Worm (Caenorhabditis elegans) whole organism, young adult: ENCODE data around the gene C25E10.5.

ENCODE experiments used
- B0019.2 ChIP-seq: fragments of 200-800 bp; sonication (Bioruptor generic); conservative IDR thresholded peaks from 2 replicates; pipeline ENCODE4 v1.3.6; 2022; ENCODE audit warnings: missing genetic modification reagents, missing genetic modification characterization, missing compliant biosample characterization
- B0261.1 ChIP-seq: sonication (generic microtip); optimal IDR thresholded peaks from 2 replicates; lab custom pipeline; 2016; ENCODE audit warnings: mild to moderate bottlenecking, missing genetic modification characterization, moderate library complexity, missing compliant biosample characterization
- B0336.3 ChIP-seq: fragments of 200-800 bp; sonication (Bioruptor generic); IDR thresholded peaks from 2 replicates; pipeline ENCODE4 v1.3.6; 2022; ENCODE audit warnings: missing genetic modification characterization, missing compliant biosample characterization
- C06A6.2 ChIP-seq: fragments of 200-800 bp; sonication (Bioruptor generic); conservative IDR thresholded peaks from 2 replicates; pipeline ENCODE4 v1.3.6; 2022; ENCODE audit warnings: missing genetic modification characterization, missing compliant biosample characterization
- C17E4.6 ChIP-seq: fragments of 200-800 bp; sonication (Bioruptor generic); IDR thresholded peaks from 2 replicates; pipeline ENCODE4 v1.3.6; 2022; ENCODE audit warnings: missing genetic modification reagents, missing genetic modification characterization, missing compliant biosample characterization
- F10E7.11 ChIP-seq: sonication (generic microtip); optimal IDR thresholded peaks from 2 replicates; lab custom pipeline; 2017; ENCODE audit warnings: mild to moderate bottlenecking, missing genetic modification characterization, moderate library complexity, missing compliant biosample characterization
- F22D6.2 ChIP-seq: sonication (generic microtip); optimal IDR thresholded peaks from 2 replicates; lab custom pipeline; 2016; ENCODE audit warnings: mild to moderate bottlenecking, missing genetic modification characterization, missing compliant biosample characterization
- F49E8.2 ChIP-seq: sonication (generic microtip); optimal IDR thresholded peaks from 3 replicates; lab custom pipeline; 2017; ENCODE audit warnings: missing genetic modification characterization, mild to moderate bottlenecking, missing compliant biosample characterization, antibody characterized with exemption, moderate library complexity; ENCODE audit not compliant: insufficient read depth
- F52B5.7 ChIP-seq: sonication (generic microtip); optimal IDR thresholded peaks from 2 replicates; lab custom pipeline; 2016; ENCODE audit warnings: mild to moderate bottlenecking, missing genetic modification characterization, missing compliant biosample characterization
- T07F8.4 ChIP-seq: sonication (generic microtip); optimal IDR thresholded peaks from 2 replicates; lab custom pipeline; 2016; ENCODE audit warnings: mild to moderate bottlenecking, missing genetic modification characterization, moderate library complexity, missing compliant biosample characterization
- T26A5.8 ChIP-seq: sonication (generic microtip); optimal IDR thresholded peaks from 2 replicates; lab custom pipeline; 2016; ENCODE audit warnings: missing genetic modification characterization, missing compliant biosample characterization
- Y53G8AR.9 ChIP-seq: fragments of 200-800 bp; sonication (Bioruptor generic); conservative IDR thresholded peaks from 2 replicates; pipeline ENCODE4 v1.3.6; 2022; ENCODE audit warnings: missing genetic modification reagents, missing genetic modification characterization, missing compliant biosample characterization
- Y56A3A.18 ChIP-seq: fragments of 200-800 bp; sonication (Bioruptor generic); IDR thresholded peaks from 2 replicates; pipeline ENCODE4 v1.3.6; 2022; ENCODE audit warnings: missing genetic modification reagents, missing genetic modification characterization, missing compliant biosample characterization
- Y79H2A.3 ChIP-seq: fragments of 200-800 bp; sonication (Bioruptor generic); conservative IDR thresholded peaks from 2 replicates; pipeline ENCODE4 v1.3.6; 2022; ENCODE audit warnings: missing genetic modification reagents, missing genetic modification characterization, missing compliant biosample characterization
- aptf-2 ChIP-seq: fragments of 200-800 bp; sonication (Bioruptor generic); conservative IDR thresholded peaks from 2 replicates; pipeline ENCODE4 v1.3.6; 2022; ENCODE audit warnings: missing genetic modification reagents, missing genetic modification characterization, missing compliant biosample characterization
- aptf-3 ChIP-seq: fragments of 200-800 bp; sonication (Bioruptor generic); IDR thresholded peaks from 2 replicates; pipeline ENCODE4 v1.3.6; 2022; ENCODE audit warnings: missing genetic modification characterization, missing compliant biosample characterization
- atf-7 ChIP-seq: sonication (generic microtip); optimal IDR thresholded peaks from 2 replicates; lab custom pipeline; 2017; ENCODE audit warnings: mild to moderate bottlenecking, missing genetic modification characterization, missing compliant biosample characterization
- attf-6 ChIP-seq: fragments of 200-800 bp; sonication (Bioruptor generic); IDR thresholded peaks from 2 replicates; pipeline ENCODE4 v1.3.6; 2022; ENCODE audit warnings: missing genetic modification reagents, missing genetic modification characterization, missing compliant biosample characterization
- bed-1 ChIP-seq: fragments of 200-800 bp; sonication (Bioruptor generic); IDR thresholded peaks from 2 replicates; pipeline ENCODE4 v1.3.6; 2022; ENCODE audit warnings: missing genetic modification reagents, missing genetic modification characterization, missing compliant biosample characterization
- ceh-27 ChIP-seq: fragments of 200-800 bp; sonication (Bioruptor generic); optimal IDR thresholded peaks from 2 replicates; lab custom pipeline; 2018; ENCODE audit warnings: mild to moderate bottlenecking, missing genetic modification characterization, moderate library complexity, missing compliant biosample characterization
- chd-7 ChIP-seq: sonication (generic microtip); optimal IDR thresholded peaks from 2 replicates; lab custom pipeline; 2016; ENCODE audit warnings: mild to moderate bottlenecking, missing genetic modification characterization, moderate library complexity, missing compliant biosample characterization
- die-1 ChIP-seq: sonication (generic microtip); optimal IDR thresholded peaks from 2 replicates; lab custom pipeline; 2016; ENCODE audit warnings: missing genotype, mild to moderate bottlenecking, missing genetic modification characterization, missing compliant biosample characterization
- dox-1 ChIP-seq: fragments of 200-800 bp; sonication (Bioruptor generic); IDR thresholded peaks from 2 replicates; pipeline ENCODE4 v1.3.6; 2022; ENCODE audit warnings: missing genetic modification reagents, missing genetic modification characterization, missing compliant biosample characterization
- efl-1 ChIP-seq: fragments of 150-350 bp; optimal IDR thresholded peaks from 2 replicates; lab custom pipeline; 2014; ENCODE audit warnings: missing biosample characterization, missing genetic modification reagents, missing genetic modification characterization
- egrh-3 ChIP-seq: fragments of 200-800 bp; sonication (Bioruptor generic); IDR thresholded peaks from 2 replicates; pipeline ENCODE4 v1.3.6; 2022; ENCODE audit warnings: missing genetic modification reagents, missing genetic modification characterization, missing compliant biosample characterization
- ets-4 ChIP-seq: fragments of 200-800 bp; sonication (Bioruptor generic); optimal IDR thresholded peaks from 2 replicates; lab custom pipeline; 2018; ENCODE audit warnings: mild to moderate bottlenecking, missing genetic modification characterization, missing compliant biosample characterization
- gei-17 ChIP-seq: fragments of 200-800 bp; sonication (Bioruptor generic); optimal IDR thresholded peaks from 2 replicates; lab custom pipeline; 2018; ENCODE audit warnings: mild to moderate bottlenecking, missing genetic modification characterization, missing compliant biosample characterization
- hmg-20 ChIP-seq: fragments of 200-800 bp; sonication (Bioruptor generic); IDR thresholded peaks from 2 replicates; pipeline ENCODE4 v1.3.6; 2022; ENCODE audit warnings: missing genetic modification reagents, missing genetic modification characterization, missing compliant biosample characterization
- let-526 ChIP-seq: fragments of 200-800 bp; sonication (Bioruptor generic); IDR thresholded peaks from 2 replicates; pipeline ENCODE4 v1.3.6; 2022; ENCODE audit warnings: missing genetic modification reagents, missing genetic modification characterization, missing compliant biosample characterization
- let-607 ChIP-seq, 2 experiments: fragments of 200-800 bp in 1 of 2; sonication (Bioruptor generic) in 1 of 2; sonication (generic microtip) in 1 of 2; optimal IDR thresholded peaks; 2 replicates each; lab custom pipeline; 2016 to 2018; ENCODE audit warnings: mild to moderate bottlenecking in 2 of 2, missing compliant biosample characterization in 2 of 2, missing genetic modification characterization in 2 of 2, moderate library complexity in 2 of 2, missing genotype in 1 of 2
- lin-26 ChIP-seq: fragments of 200-800 bp; sonication (Bioruptor generic); IDR thresholded peaks from 2 replicates; pipeline ENCODE4 v1.3.6; 2022; ENCODE audit warnings: missing genetic modification reagents, missing genetic modification characterization, missing compliant biosample characterization
- lin-40 ChIP-seq: sonication (generic microtip); optimal IDR thresholded peaks from 2 replicates; lab custom pipeline; 2016; ENCODE audit warnings: missing genetic modification characterization, mild to moderate bottlenecking, missing compliant biosample characterization, missing genotype, missing genetic modification reagents
- lir-1 ChIP-seq: fragments of 200-800 bp; sonication (Bioruptor generic); conservative IDR thresholded peaks from 2 replicates; pipeline ENCODE4 v1.3.6; 2022; ENCODE audit warnings: missing genetic modification reagents, missing genetic modification characterization, missing compliant biosample characterization
- lsy-27 ChIP-seq: sonication (generic microtip); optimal IDR thresholded peaks from 2 replicates; lab custom pipeline; 2017; ENCODE audit warnings: missing genetic modification characterization, mild to moderate bottlenecking, missing compliant biosample characterization, antibody characterized with exemption, missing genotype, borderline replicate concordance; ENCODE audit not compliant: insufficient read depth
- madf-3 ChIP-seq: fragments of 200-800 bp; sonication (Bioruptor generic); IDR thresholded peaks from 2 replicates; pipeline ENCODE4 v1.3.6; 2022; ENCODE audit warnings: missing genetic modification reagents, missing genetic modification characterization, missing compliant biosample characterization
- nhr-80 ChIP-seq: sonication (generic microtip); optimal IDR thresholded peaks from 2 replicates; lab custom pipeline; 2016; ENCODE audit warnings: missing genetic modification characterization, missing compliant biosample characterization
- pbrm-1 ChIP-seq: fragments of 200-800 bp; sonication (Bioruptor generic); IDR thresholded peaks from 2 replicates; pipeline ENCODE4 v1.3.6; 2022; ENCODE audit warnings: missing genetic modification reagents, missing genetic modification characterization, missing compliant biosample characterization
- repo-1 ChIP-seq: sonication (generic microtip); optimal IDR thresholded peaks from 2 replicates; lab custom pipeline; 2017; ENCODE audit warnings: mild to moderate bottlenecking, missing genetic modification characterization, missing compliant biosample characterization
- rpc-1 ChIP-seq, 2 experiments: fragments of 150-350 bp in 1 of 2; sonication (generic microtip) in 1 of 2; optimal IDR thresholded peaks; 2 replicates each; lab custom pipeline; 2014 to 2018; ENCODE audit warnings: missing biosample characterization in 1 of 2, missing genetic modification characterization in 1 of 2, missing genetic modification reagents in 1 of 2, missing genotype in 1 of 2
- snpc-3.4 ChIP-seq: sonication (generic microtip); optimal IDR thresholded peaks from 2 replicates; lab custom pipeline; 2017; ENCODE audit warnings: missing genetic modification characterization, mild to moderate bottlenecking, missing compliant biosample characterization, antibody characterized with exemption, moderate library complexity, missing genotype, missing genetic modification reagents
- tbx-9 ChIP-seq: sonication (generic microtip); optimal IDR thresholded peaks from 2 replicates; lab custom pipeline; 2016; ENCODE audit warnings: borderline replicate concordance, missing genetic modification characterization, inconsistent platforms, missing compliant biosample characterization
- unc-130 ChIP-seq: sonication (generic microtip); optimal IDR thresholded peaks from 2 replicates; lab custom pipeline; 2016; ENCODE audit warnings: missing genetic modification reagents, missing genetic modification characterization, missing compliant biosample characterization
- xnd-1 ChIP-seq: sonication (generic microtip); optimal IDR thresholded peaks from 2 replicates; lab custom pipeline; 2016; ENCODE audit warnings: missing genotype, missing genetic modification reagents, missing genetic modification characterization, missing compliant biosample characterization
- ztf-18 ChIP-seq: sonication (generic microtip); optimal IDR thresholded peaks from 2 replicates; lab custom pipeline; 2016; ENCODE audit warnings: missing genotype, mild to moderate bottlenecking, missing genetic modification characterization, missing compliant biosample characterization
- ztf-22 ChIP-seq: fragments of 200-800 bp; sonication (Bioruptor generic); optimal IDR thresholded peaks from 2 replicates; lab custom pipeline; 2018; ENCODE audit warnings: mild to moderate bottlenecking, missing genetic modification characterization, moderate library complexity, missing compliant biosample characterization
- ztf-25 ChIP-seq: fragments of 200-800 bp; sonication (Bioruptor generic); IDR thresholded peaks from 2 replicates; pipeline ENCODE4 v1.3.6; 2022; ENCODE audit warnings: missing genetic modification reagents, missing genetic modification characterization, missing compliant biosample characterization
- ztf-3 ChIP-seq: fragments of 200-800 bp; sonication (Bioruptor generic); optimal IDR thresholded peaks from 2 replicates; lab custom pipeline; 2018; ENCODE audit warnings: mild to moderate bottlenecking, missing genetic modification characterization, missing compliant biosample characterization
- ztf-6 ChIP-seq: fragments of 200-800 bp; sonication (Bioruptor generic); IDR thresholded peaks from 2 replicates; pipeline ENCODE4 v1.3.6; 2022; ENCODE audit warnings: missing genetic modification reagents, missing genetic modification characterization, missing compliant biosample characterization

C25E10.5 gene

ce11 chrV:9079965-9080432 lies 49.7 kb downstream of the C25E10.5 start (continued):
- peak; percentile 69; the same call in 1 of the 2 replicates for TF ChIP-seq dox-1 (GFP tag; lab: Robert Waterston, UW)
- no peak for TF ChIP-seq xnd-1 (tag; lab: Kevin White, UChicago)
- no peak for TF ChIP-seq ceh-27
- no peak for TF ChIP-seq ztf-3 (GFP tag; lab: Kevin White, UChicago)
- TF ChIP-seq die-1 (tag; lab: Kevin White, UChicago) = no peak
- peak; percentile 92 for TF ChIP-seq ets-4 (GFP tag; lab: Kevin White, UChicago)
- TF ChIP-seq lsy-27 (tag; lab: Kevin White, UChicago) = no peak
- TF ChIP-seq nhr-80 (tag; lab: Kevin White, UChicago) = peak; percentile 99
- TF ChIP-seq ztf-25 (GFP tag; lab: Robert Waterston, UW) = no peak
- TF ChIP-seq hmg-20 (GFP tag; lab: Robert Waterston, UW) = no peak
- TF ChIP-seq efl-1 = no peak
- no peak for TF ChIP-seq T26A5.8 (tag; lab: Kevin White, UChicago)
- peak; percentile 72 for TF ChIP-seq B0336.3 (GFP tag; lab: Robert Waterston, UW)
- peak; percentile 21 for TF ChIP-seq lin-40
- no peak for TF ChIP-seq C06A6.2 (GFP tag; lab: Robert Waterston, UW)
- no peak for TF ChIP-seq lin-26 (GFP tag; lab: Robert Waterston, UW)
- peak; percentile 4; the same call in 1 of the 2 replicates for TF ChIP-seq let-526 (GFP tag; lab: Robert Waterston, UW)
- no peak; the same call in 1 of the 2 replicates for TF ChIP-seq Y53G8AR.9 (GFP tag; lab: Robert Waterston, UW)
- no peak for TF ChIP-seq lir-1 (GFP tag; lab: Robert Waterston, UW)
- no peak for TF ChIP-seq attf-6
- TF ChIP-seq Y79H2A.3 (GFP tag; lab: Robert Waterston, UW) = no peak
- TF ChIP-seq tbx-9 (tag; lab: Kevin White, UChicago) = no peak
- peak; percentile 37; the same call in 1 of the 2 replicates for TF ChIP-seq pbrm-1 (GFP tag; lab: Robert Waterston, UW)
- TF ChIP-seq let-607 (tag; optimal IDR thresholded peaks at IDR 0.05; lab: Kevin White, UChicago) = peak; percentile 53 to 74
- TF ChIP-seq ztf-18 = no peak
- TF ChIP-seq atf-7 (tag; lab: Kevin White, UChicago) = peak; percentile 88
- no peak for TF ChIP-seq snpc-3.4 (tag; lab: Kevin White, UChicago)
- no peak for TF ChIP-seq T07F8.4
- TF ChIP-seq ztf-22 = peak; percentile 87
- TF ChIP-seq B0019.2 = no peak
- no peak for TF ChIP-seq C17E4.6 (GFP tag; lab: Robert Waterston, UW)
- TF ChIP-seq rpc-1 (optimal IDR thresholded peaks at IDR 0.05; lab: Kevin White, UChicago) = no peak
- TF ChIP-seq rpc-1 (tag; optimal IDR thresholded peaks at IDR 0.05; lab: Kevin White, UChicago) = no peak
- no peak for TF ChIP-seq gei-17 (GFP tag; lab: Kevin White, UChicago)
- no peak for TF ChIP-seq F49E8.2 (tag; lab: Kevin White, UChicago)
- no peak for TF ChIP-seq F22D6.2 (tag; lab: Kevin White, UChicago)
- TF ChIP-seq F52B5.7 (tag; lab: Kevin White, UChicago) = no peak
- no peak for TF ChIP-seq Y56A3A.18 (GFP tag; lab: Robert Waterston, UW)
- TF ChIP-seq B0261.1 = no peak
- TF ChIP-seq repo-1 = no peak
- peak; percentile 47 for TF ChIP-seq chd-7
- no peak for TF ChIP-seq aptf-2 (GFP tag; lab: Robert Waterston, UW)
- TF ChIP-seq unc-130 (GFP tag; lab: Kevin White, UChicago) = no peak
- no peak for TF ChIP-seq aptf-3 (GFP tag; lab: Robert Waterston, UW)
- TF ChIP-seq egrh-3 (GFP tag; lab: Robert Waterston, UW) = no peak
- TF ChIP-seq bed-1 (GFP tag; lab: Robert Waterston, UW) = no peak
- no peak for TF ChIP-seq ztf-6 (GFP tag; lab: Robert Waterston, UW)
- TF ChIP-seq madf-3 = no peak
- no peak for TF ChIP-seq F10E7.11 (tag; lab: Kevin White, UChicago)
